Fruit fly (Drosophila melanogaster): ENCODE measurements around the gene brk.

Gene brk

DNA sequence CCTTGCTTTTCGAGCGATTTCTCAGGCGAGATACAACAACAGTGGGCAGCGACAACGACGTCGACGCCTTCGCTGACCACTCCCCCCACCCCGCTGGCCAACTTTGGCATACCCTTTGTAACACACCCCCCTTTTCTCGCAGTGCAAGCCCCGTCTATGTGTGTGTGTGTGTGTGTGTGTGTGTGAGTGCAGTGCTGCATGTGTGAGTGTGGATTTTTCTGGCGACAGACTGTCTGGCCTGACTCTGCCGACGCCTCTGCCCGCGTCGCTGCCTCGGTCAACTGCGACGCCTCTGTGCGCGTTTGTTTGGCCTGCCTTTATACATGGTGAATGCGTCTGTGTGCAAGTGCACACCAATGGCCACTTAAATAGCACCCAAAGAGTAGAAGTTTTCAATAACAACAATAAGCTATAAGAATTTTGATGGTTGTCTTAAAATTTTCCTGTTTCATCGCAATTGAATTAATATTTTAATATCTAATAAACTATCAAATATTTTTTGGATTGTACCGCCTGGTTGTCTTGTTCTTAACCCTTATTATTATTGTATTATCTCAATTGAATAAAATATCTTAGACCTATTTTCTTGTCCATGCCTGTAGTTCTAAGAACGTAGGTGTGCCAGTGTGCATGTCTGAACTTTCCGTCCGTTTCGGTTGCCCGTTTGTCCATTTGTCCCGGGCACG, 13.7 kb upstream of the brk start (continued):
- peak in 1 of 2 experiments; percentile 92 for TF ChIP-seq Hr78 (GFP tag; optimal IDR thresholded peaks at IDR 0.05)
- no peak for TF ChIP-seq crc (GFP tag; optimal IDR thresholded peaks at IDR 0.05)
- TF ChIP-seq nerfin-2 (GFP tag; IDR thresholded peaks at IDR 0.05; ENCODE audit: partially characterized antibody), result no peak
- TF ChIP-seq NK7.1 (GFP tag; optimal IDR thresholded peaks at IDR 0.05), result no peak
- TF ChIP-seq CG17829 (tag; optimal IDR thresholded peaks at IDR 0.05), result peak; percentile 97
- TF ChIP-seq CG2120 (GFP tag; optimal IDR thresholded peaks at IDR 0.05), result peak; percentile 15
- TF ChIP-seq Antp (GFP tag; optimal IDR thresholded peaks at IDR 0.05), result no peak
- TF ChIP-seq CG42726 (GFP tag; IDR thresholded peaks at IDR 0.05; ENCODE audit: partially characterized antibody), result no peak
- TF ChIP-seq H2.0 (GFP tag; IDR thresholded peaks at IDR 0.05), result peak; percentile 82
- TF ChIP-seq CG8388 (GFP tag; optimal IDR thresholded peaks at IDR 0.05), result peak; percentile 95
- TF ChIP-seq Sry-δ (GFP tag; optimal IDR thresholded peaks at IDR 0.05), result no peak
- TF ChIP-seq CG10147 (GFP tag; optimal IDR thresholded peaks at IDR 0.05), result peak; percentile 87
- TF ChIP-seq Mad (GFP tag; optimal IDR thresholded peaks at IDR 0.05), result peak; percentile 57
- TF ChIP-seq tin (GFP tag; optimal IDR thresholded peaks at IDR 0.05), result peak; percentile 70
- peak; percentile 65 for TF ChIP-seq YL-1 (GFP tag; optimal IDR thresholded peaks at IDR 0.05)
- TF ChIP-seq NC2α (GFP tag; optimal IDR thresholded peaks at IDR 0.05), result no peak
- peak; percentile 81 for TF ChIP-seq CG30431 (GFP tag; optimal IDR thresholded peaks at IDR 0.05)
- peak; percentile 83 for TF ChIP-seq CG11723 (GFP tag; optimal IDR thresholded peaks at IDR 0.05)
- TF ChIP-seq CG15696 (tag; optimal IDR thresholded peaks at IDR 0.05), result peak; percentile 96
- peak; percentile 92 for TF ChIP-seq Fer1 (GFP tag; optimal IDR thresholded peaks at IDR 0.05)
- TF ChIP-seq Nf-YB (GFP tag; optimal IDR thresholded peaks at IDR 0.05), result peak; percentile 81
- TF ChIP-seq CG8359 (GFP tag; optimal IDR thresholded peaks at IDR 0.05; ENCODE audit: borderline replicate concordance), result peak; percentile 83
- peak; percentile 91 for TF ChIP-seq pros (GFP tag; optimal IDR thresholded peaks at IDR 0.05)
- TF ChIP-seq ranshi (GFP tag; IDR thresholded peaks at IDR 0.05), result peak; percentile 71
- TF ChIP-seq hkb (optimal IDR thresholded peaks at IDR 0.05), result no peak
- TF ChIP-seq hkb (GFP tag; IDR thresholded peaks at IDR 0.05), result peak; percentile 93
- peak; percentile 15 for TF ChIP-seq CG4617 (GFP tag; optimal IDR thresholded peaks at IDR 0.05; ENCODE audit: borderline replicate concordance)
- TF ChIP-seq fd96Cb (tag; optimal IDR thresholded peaks at IDR 0.05), result peak; percentile 94
- no peak for TF ChIP-seq inv (GFP tag; IDR thresholded peaks at IDR 0.05; ENCODE audit: partially characterized antibody)
- TF ChIP-seq CG6272 (GFP tag; IDR thresholded peaks at IDR 0.05), result 0 out of 2 replicates have a peak, but pooled peaks have one; percentile 35
- no peak for TF ChIP-seq CG2199 (GFP tag; IDR thresholded peaks at IDR 0.05)
- no peak for TF ChIP-seq Mes4 (GFP tag; optimal IDR thresholded peaks at IDR 0.05)
- peak; percentile 27 for TF ChIP-seq CG7928 (GFP tag; optimal IDR thresholded peaks at IDR 0.05)
- TF ChIP-seq slou (GFP tag; optimal IDR thresholded peaks at IDR 0.05), result peak; percentile 31
- peak; percentile 92 for TF ChIP-seq CG7556 (GFP tag; optimal IDR thresholded peaks at IDR 0.05)
- TF ChIP-seq CG12219 (GFP tag; optimal IDR thresholded peaks at IDR 0.05), result peak; percentile 88
- no peak for TF ChIP-seq usp (GFP tag; optimal IDR thresholded peaks at IDR 0.05)
- peak; percentile 84 for TF ChIP-seq CG16815 (GFP tag; optimal IDR thresholded peaks at IDR 0.05)
- peak; percentile 54 for TF ChIP-seq Chrac-16 (GFP tag; optimal IDR thresholded peaks at IDR 0.05)
- TF ChIP-seq CG18619 (GFP tag; optimal IDR thresholded peaks at IDR 0.05), result peak; percentile 81
- no peak for TF ChIP-seq CG9609 (GFP tag; optimal IDR thresholded peaks at IDR 0.05)
- no peak for TF ChIP-seq pzg (GFP tag; optimal IDR thresholded peaks at IDR 0.05)
- 0 out of 4 replicates have a peak, but pooled peaks have one; percentile 17 for TF ChIP-seq chinmo (GFP tag; IDR thresholded peaks at IDR 0.05; ENCODE audit: partially characterized antibody)
- TF ChIP-seq zfh2 (GFP tag; optimal IDR thresholded peaks at IDR 0.05), result no peak
- peak; percentile 86 for TF ChIP-seq tio (GFP tag; optimal IDR thresholded peaks at IDR 0.05)
- TF ChIP-seq tup (GFP tag; optimal IDR thresholded peaks at IDR 0.05), result peak; percentile 33
- TF ChIP-seq ase (GFP tag; IDR thresholded peaks at IDR 0.05), result peak; percentile 40; the same call in 1 of the 3 replicates
- TF ChIP-seq caup (GFP tag; optimal IDR thresholded peaks at IDR 0.05; ENCODE audit: severe bottlenecking), result peak; percentile 77
- TF ChIP-seq Aef1 (GFP tag; IDR thresholded peaks at IDR 0.05), result peak; percentile 71
